Worm (Caenorhabditis elegans) whole organism, L4 larva: Measurements from ENCODE around the gene ceh-74.
A peak's percentile ranks its signal among the peaks of the same experiment; 100 is the strongest.

Experiments used
- F26F4.8 ChIP-seq: fragments of 200-800 bp; sonication (Bioruptor generic); conservative IDR thresholded peaks from 2 replicates; pipeline ENCODE4 v1.3.6; 2022; ENCODE audit warnings: missing genetic modification characterization, missing compliant biosample characterization
- F44E2.7 ChIP-seq: fragments of 200-800 bp; sonication (Bioruptor generic); IDR thresholded peaks from 2 replicates; pipeline ENCODE4 v2.1.2; 2022; ENCODE audit warnings: missing genetic modification characterization, missing compliant biosample characterization
- T26A8.4 ChIP-seq: fragments of 200-800 bp; sonication (Bioruptor generic); IDR thresholded peaks from 2 replicates; pipeline ENCODE4 v1.3.6; 2022; ENCODE audit warnings: missing genetic modification characterization, missing compliant biosample characterization
- Y75B8A.6 ChIP-seq: fragments of 200-800 bp; sonication (Bioruptor generic); IDR thresholded peaks from 2 replicates; pipeline ENCODE4 v1.3.6; 2022; ENCODE audit warnings: missing genetic modification reagents, missing genetic modification characterization, missing compliant biosample characterization
- ZK337.2 ChIP-seq: fragments of 200-800 bp; sonication (Bioruptor generic); IDR thresholded peaks from 2 replicates; pipeline ENCODE4 v1.3.6; 2022; ENCODE audit warnings: missing genetic modification reagents, missing genetic modification characterization, missing compliant biosample characterization
- aha-1 ChIP-seq: fragments of 150-350 bp; peaks from one replicate; lab custom pipeline; 2014; ENCODE audit warnings: missing biosample characterization, missing genetic modification characterization
- attf-4 ChIP-seq: sonication (generic microtip); optimal IDR thresholded peaks from 3 replicates; lab custom pipeline; 2017; ENCODE audit warnings: missing biosample characterization, missing genetic modification characterization
- ceh-32 ChIP-seq: sonication (generic microtip); optimal IDR thresholded peaks from 2 replicates; lab custom pipeline; 2016; ENCODE audit warnings: mild to moderate bottlenecking, missing genetic modification characterization, missing compliant biosample characterization; ENCODE audit not compliant: poor library complexity
- ceh-62 ChIP-seq: sonication (generic microtip); optimal IDR thresholded peaks from 2 replicates; lab custom pipeline; 2017; ENCODE audit warnings: missing biosample characterization, missing genetic modification characterization
- cey-2 ChIP-seq: sonication (generic microtip); optimal IDR thresholded peaks from 3 replicates; lab custom pipeline; 2017; ENCODE audit warnings: missing genetic modification characterization, mild to moderate bottlenecking, missing compliant biosample characterization, antibody characterized with exemption, borderline replicate concordance; ENCODE audit not compliant: insufficient read depth
- ctbp-1 ChIP-seq: fragments of 200-800 bp; sonication (Bioruptor generic); IDR thresholded peaks from 2 replicates; pipeline ENCODE4 v1.3.6; 2022; ENCODE audit warnings: missing genetic modification reagents, missing genetic modification characterization, missing compliant biosample characterization
- daf-12 ChIP-seq: fragments of 150-350 bp; optimal IDR thresholded peaks from 2 replicates; lab custom pipeline; 2014; ENCODE audit warnings: missing biosample characterization, missing genetic modification reagents, missing genetic modification characterization
- daf-16 ChIP-seq, 3 experiments: sonication (generic microtip); optimal IDR thresholded peaks; 2 replicates each; lab custom pipeline; 2016 to 2017; ENCODE audit warnings: missing genetic modification characterization in 3 of 3, missing genetic modification reagents in 3 of 3, mild to moderate bottlenecking in 2 of 3, missing compliant biosample characterization in 2 of 3, missing biosample characterization in 1 of 3, moderate library complexity in 1 of 3
- dmd-6 ChIP-seq: fragments of 200-800 bp; sonication (Bioruptor generic); IDR thresholded peaks from 2 replicates; pipeline ENCODE4 v1.3.6; 2022; ENCODE audit warnings: missing genetic modification reagents, missing genetic modification characterization, missing compliant biosample characterization
- dmd-8 ChIP-seq: fragments of 200-800 bp; sonication (Bioruptor generic); IDR thresholded peaks from 2 replicates; pipeline ENCODE4 v1.3.6; 2022; ENCODE audit warnings: missing genetic modification characterization, missing compliant biosample characterization
- dpl-1 ChIP-seq: fragments of 150-350 bp; optimal IDR thresholded peaks from 2 replicates; lab custom pipeline; 2014; ENCODE audit warnings: missing biosample characterization, missing genetic modification reagents, missing genetic modification characterization
- dve-1 ChIP-seq: sonication (generic microtip); optimal IDR thresholded peaks from 2 replicates; lab custom pipeline; 2017; ENCODE audit warnings: antibody characterized with exemption, mild to moderate bottlenecking, missing genetic modification characterization, missing compliant biosample characterization; ENCODE audit not compliant: insufficient read depth
- egl-43 ChIP-seq: fragments of 200-800 bp; sonication (Bioruptor generic); IDR thresholded peaks from 2 replicates; pipeline ENCODE4 v1.3.6; 2022; ENCODE audit warnings: missing genetic modification reagents, missing genetic modification characterization, missing compliant biosample characterization
- fos-1 ChIP-seq: fragments of 150-350 bp; optimal IDR thresholded peaks from 2 replicates; lab custom pipeline; 2014; ENCODE audit warnings: missing biosample characterization, missing genetic modification characterization
- hlh-11 ChIP-seq: fragments of 200-800 bp; sonication (Bioruptor generic); optimal IDR thresholded peaks from 2 replicates; lab custom pipeline; 2018; ENCODE audit warnings: mild to moderate bottlenecking, missing genetic modification characterization, missing compliant biosample characterization
- hlh-30 ChIP-seq: sonication (generic microtip); optimal IDR thresholded peaks from 2 replicates; lab custom pipeline; 2017; ENCODE audit warnings: antibody characterized with exemption, mild to moderate bottlenecking, missing genetic modification characterization, missing compliant biosample characterization; ENCODE audit not compliant: insufficient read depth
- lim-7 ChIP-seq: fragments of 200-800 bp; sonication (Bioruptor generic); IDR thresholded peaks from 2 replicates; pipeline ENCODE4 v1.3.6; 2022; ENCODE audit warnings: missing genetic modification characterization, missing compliant biosample characterization
- lin-13 ChIP-seq: fragments of 150-350 bp; optimal IDR thresholded peaks from 2 replicates; lab custom pipeline; 2014; ENCODE audit warnings: missing biosample characterization, missing genetic modification reagents, missing genetic modification characterization
- lin-15B ChIP-seq: fragments of 150-350 bp; sonication (generic microtip); optimal IDR thresholded peaks from 3 replicates; lab custom pipeline; 2014; ENCODE audit warnings: missing biosample characterization, missing genetic modification characterization
- lin-29 ChIP-seq: fragments of 200-800 bp; sonication (Bioruptor generic); IDR thresholded peaks from 2 replicates; pipeline ENCODE4 v1.3.6; 2022; ENCODE audit warnings: missing genetic modification reagents, missing genetic modification characterization, missing compliant biosample characterization
- lin-38 ChIP-seq: fragments of 200-800 bp; sonication (Bioruptor generic); IDR thresholded peaks from 2 replicates; pipeline ENCODE4 v1.3.6; 2022; ENCODE audit warnings: missing genetic modification reagents, missing genetic modification characterization, missing compliant biosample characterization
- lir-3 ChIP-seq: sonication (generic microtip); optimal IDR thresholded peaks from 2 replicates; lab custom pipeline; 2016; ENCODE audit warnings: mild to moderate bottlenecking, missing genetic modification characterization, missing compliant biosample characterization
- madf-5 ChIP-seq, 2 experiments: fragments of 200-800 bp; sonication (Bioruptor generic); IDR thresholded peaks; 2 replicates each; pipeline ENCODE4 v1.3.6; 2022; ENCODE audit warnings: missing compliant biosample characterization in 2 of 2, missing genetic modification characterization in 2 of 2
- madf-9 ChIP-seq: fragments of 200-800 bp; sonication (Bioruptor generic); conservative IDR thresholded peaks from 2 replicates; pipeline ENCODE4 v1.3.6; 2022; ENCODE audit warnings: missing genetic modification reagents, missing genetic modification characterization, missing compliant biosample characterization
- mdl-1 ChIP-seq, 2 experiments: fragments of 150-350 bp in 1 of 2; sonication (generic microtip) in 1 of 2; optimal IDR thresholded peaks; 2 replicates each; lab custom pipeline; 2014 to 2017; ENCODE audit warnings: missing biosample characterization in 2 of 2, missing genetic modification characterization in 2 of 2
- mep-1 ChIP-seq: fragments of 150-350 bp; sonication (generic microtip); optimal IDR thresholded peaks from 3 replicates; lab custom pipeline; 2014; ENCODE audit warnings: missing biosample characterization, missing genetic modification characterization
- mxl-2 ChIP-seq: fragments of 200-800 bp; sonication (Bioruptor generic); conservative IDR thresholded peaks from 2 replicates; pipeline ENCODE4 v1.3.6; 2022; ENCODE audit warnings: missing genetic modification reagents, missing genetic modification characterization, missing compliant biosample characterization
- mxl-3 ChIP-seq: fragments of 200-800 bp; sonication (Bioruptor generic); optimal IDR thresholded peaks from 2 replicates; lab custom pipeline; 2018; ENCODE audit warnings: mild to moderate bottlenecking, missing genetic modification characterization, missing compliant biosample characterization
- nhr-10 ChIP-seq: fragments of 150-350 bp; optimal IDR thresholded peaks from 2 replicates; lab custom pipeline; 2014; ENCODE audit warnings: missing biosample characterization, missing genetic modification characterization
- nhr-11 ChIP-seq: fragments of 150-350 bp; optimal IDR thresholded peaks from 2 replicates; lab custom pipeline; 2014; ENCODE audit warnings: missing biosample characterization, missing genetic modification characterization
- nhr-111 ChIP-seq: fragments of 200-800 bp; sonication (Bioruptor generic); optimal IDR thresholded peaks from 2 replicates; lab custom pipeline; 2018; ENCODE audit warnings: mild to moderate bottlenecking, missing genetic modification characterization, missing compliant biosample characterization
- nhr-48 ChIP-seq: sonication (generic microtip); optimal IDR thresholded peaks from 2 replicates; lab custom pipeline; 2016; ENCODE audit warnings: mild to moderate bottlenecking, missing genetic modification characterization, missing compliant biosample characterization
- nhr-6 ChIP-seq: fragments of 150-350 bp; optimal IDR thresholded peaks from 2 replicates; lab custom pipeline; 2014; ENCODE audit warnings: missing biosample characterization, missing genetic modification characterization
- pha-4 ChIP-seq, 2 experiments: fragments of 150-350 bp in 1 of 2; fragments of 200-800 bp in 1 of 2; sonication (Bioruptor generic) in 1 of 2; IDR thresholded peaks in 1 of 2; optimal IDR thresholded peaks in 1 of 2; 2 replicates each; pipeline versions ENCODE4 v1.3.6 to Lab custom; 2014 to 2022; ENCODE audit warnings: missing genetic modification characterization in 2 of 2, missing genetic modification reagents in 2 of 2, missing biosample characterization in 1 of 2, missing compliant biosample characterization in 1 of 2
- php-3 ChIP-seq: fragments of 200-800 bp; sonication (Bioruptor generic); IDR thresholded peaks from 2 replicates; pipeline ENCODE4 v1.3.6; 2022; ENCODE audit warnings: missing genetic modification reagents, missing genetic modification characterization, missing compliant biosample characterization
- sdz-12 ChIP-seq: fragments of 200-800 bp; sonication (Bioruptor generic); optimal IDR thresholded peaks from 2 replicates; lab custom pipeline; 2018; ENCODE audit warnings: mild to moderate bottlenecking, missing genetic modification characterization, missing compliant biosample characterization
- skn-1 ChIP-seq: fragments of 150-350 bp; optimal IDR thresholded peaks from 2 replicates; lab custom pipeline; 2014; ENCODE audit warnings: missing biosample characterization, missing genetic modification characterization
- snpc-4 ChIP-seq: fragments of 150-350 bp; optimal IDR thresholded peaks from 2 replicates; lab custom pipeline; 2014; ENCODE audit warnings: missing biosample characterization, missing genetic modification characterization
- spr-1 ChIP-seq: sonication (generic microtip); optimal IDR thresholded peaks from 2 replicates; lab custom pipeline; 2016; ENCODE audit warnings: mild to moderate bottlenecking, missing genetic modification characterization, missing compliant biosample characterization
- spr-3 ChIP-seq: fragments of 200-800 bp; sonication (Bioruptor generic); optimal IDR thresholded peaks from 2 replicates; lab custom pipeline; 2018; ENCODE audit warnings: mild to moderate bottlenecking, missing genetic modification characterization, missing compliant biosample characterization
- tra-1 ChIP-seq: fragments of 200-800 bp; sonication (Bioruptor generic); IDR thresholded peaks from 2 replicates; pipeline ENCODE4 v1.3.6; 2022; ENCODE audit warnings: missing genetic modification reagents, missing genetic modification characterization, missing compliant biosample characterization
- unc-130 ChIP-seq: sonication (generic microtip); optimal IDR thresholded peaks from 2 replicates; lab custom pipeline; 2016; ENCODE audit warnings: missing genetic modification reagents, missing genetic modification characterization, missing compliant biosample characterization
- unc-39 ChIP-seq: sonication (generic microtip); optimal IDR thresholded peaks from 2 replicates; lab custom pipeline; 2017; ENCODE audit warnings: missing biosample characterization, missing genetic modification characterization
- zag-1 ChIP-seq: fragments of 150-350 bp; optimal IDR thresholded peaks from 2 replicates; lab custom pipeline; 2014; ENCODE audit warnings: missing biosample characterization, missing genetic modification characterization
- zfp-2 ChIP-seq: sonication (generic microtip); optimal IDR thresholded peaks from 2 replicates; lab custom pipeline; 2016; ENCODE audit warnings: mild to moderate bottlenecking, missing genetic modification characterization, missing compliant biosample characterization
- zip-11 ChIP-seq: fragments of 200-800 bp; sonication (Bioruptor generic); IDR thresholded peaks from 2 replicates; pipeline ENCODE4 v1.3.6; 2022; ENCODE audit warnings: missing genetic modification characterization, missing compliant biosample characterization

ceh-74 gene

DNA sequence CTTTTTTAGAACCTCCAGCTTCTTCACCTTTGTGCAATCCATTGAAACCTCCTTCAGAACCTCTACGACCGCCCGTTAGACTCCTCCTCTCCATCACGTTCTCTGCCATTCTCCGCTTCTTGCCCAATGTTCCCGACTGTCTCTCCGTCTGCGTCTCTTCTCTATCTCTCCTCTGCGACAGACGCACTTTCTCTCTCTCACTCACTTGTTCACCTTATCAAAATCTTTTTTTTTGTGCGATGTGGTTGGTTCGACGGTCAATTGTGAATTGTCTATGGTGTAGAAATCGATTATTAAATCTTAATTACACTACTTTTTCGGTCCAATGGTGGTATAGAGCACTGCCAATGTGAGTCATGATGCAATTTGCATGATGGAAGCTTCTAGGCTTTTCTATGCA lies 15.6 kb downstream of the ceh-74 start, which contains the start of gene atfs-1 (continued):
- TF ChIP-seq attf-4 (tag; lab: Kevin White, UChicago) (no peak), egl-43 (GFP tag; lab: Robert Waterston, UW) (no peak), nhr-11 (no peak), mxl-3 (GFP tag; lab: Kevin White, UChicago) (peak; percentile 76), ZK337.2 (GFP tag; lab: Robert Waterston, UW) (no peak), F44E2.7 (GFP tag; lab: Robert Waterston, UW) (no peak), madf-5 (GFP tag; IDR thresholded peaks at IDR 0.05; lab: Robert Waterston, UW) (no peak), F26F4.8 (GFP tag; lab: Robert Waterston, UW) (no peak), ceh-32 (tag; lab: Kevin White, UChicago) (no peak), aha-1 (peak; percentile 35), lin-29 (GFP tag; lab: Robert Waterston, UW) (no peak), dpl-1 (GFP tag; lab: Kevin White, UChicago) (peak; percentile 50), daf-12 (no peak), T26A8.4 (GFP tag; lab: Robert Waterston, UW) (peak; percentile 59), ceh-62 (tag; lab: Kevin White, UChicago) (no peak), mep-1 (tag; lab: Kevin White, UChicago) (peak; percentile 80), zag-1 (no peak), nhr-10 (no peak), spr-3 (GFP tag; lab: Kevin White, UChicago) (no peak), Y75B8A.6 (no peak), lin-15B (tag; lab: Kevin White, UChicago) (no peak), nhr-6 (tag; lab: Kevin White, UChicago) (peak; percentile 98), zip-11 (no peak), dve-1 (tag; lab: Kevin White, UChicago) (peak; percentile 93), daf-16 (GFP tag; optimal IDR thresholded peaks at IDR 0.05; lab: Kevin White, UChicago) (no peak), daf-16 (tag; optimal IDR thresholded peaks at IDR 0.05; lab: Kevin White, UChicago) (peak; percentile 65), nhr-111 (GFP tag; lab: Kevin White, UChicago) (no peak), lin-38 (peak; percentile 48), unc-130 (GFP tag; lab: Kevin White, UChicago) (no peak), pha-4 (GFP tag; IDR thresholded peaks at IDR 0.05; lab: Robert Waterston, UW) (0 out of 2 replicates have a peak, but pooled peaks have one; percentile 45), pha-4 (tag; optimal IDR thresholded peaks at IDR 0.05; lab: Kevin White, UChicago) (peak; percentile 57), mdl-1 (tag; optimal IDR thresholded peaks at IDR 0.05; lab: Kevin White, UChicago) (peak in 1 of 2 experiments; percentile 58), skn-1 (tag; lab: Kevin White, UChicago) (no peak), cey-2 (no peak), mxl-2 (GFP tag; lab: Robert Waterston, UW) (no peak), dmd-6 (peak; percentile 92), php-3 (GFP tag; lab: Robert Waterston, UW) (no peak), lin-13 (GFP tag; lab: Kevin White, UChicago) (peak; percentile 14), hlh-30 (tag; lab: Kevin White, UChicago) (peak; percentile 80), lim-7 (GFP tag; lab: Robert Waterston, UW) (no peak), ctbp-1 (GFP tag; lab: Robert Waterston, UW) (no peak), madf-9 (0 out of 2 replicates have a peak, but pooled peaks have one; percentile 38), fos-1 (no peak), tra-1 (GFP tag; lab: Robert Waterston, UW) (0 out of 2 replicates have a peak, but pooled peaks have one; percentile 24), zfp-2 (tag; lab: Kevin White, UChicago) (no peak), lir-3 (tag; lab: Kevin White, UChicago) (no peak), spr-1 (tag; lab: Kevin White, UChicago) (no peak), nhr-48 (peak; percentile 73), hlh-11 (tag; lab: Kevin White, UChicago) (peak; percentile 92), snpc-4 (no peak), sdz-12 (GFP tag; lab: Kevin White, UChicago) (no peak), dmd-8 (GFP tag; lab: Robert Waterston, UW) (no peak), unc-39 (tag; lab: Kevin White, UChicago) (no peak)
